Fruit fly (Drosophila melanogaster): Measurements from ENCODE around the gene CG7600.

Gene CG7600

DNA sequence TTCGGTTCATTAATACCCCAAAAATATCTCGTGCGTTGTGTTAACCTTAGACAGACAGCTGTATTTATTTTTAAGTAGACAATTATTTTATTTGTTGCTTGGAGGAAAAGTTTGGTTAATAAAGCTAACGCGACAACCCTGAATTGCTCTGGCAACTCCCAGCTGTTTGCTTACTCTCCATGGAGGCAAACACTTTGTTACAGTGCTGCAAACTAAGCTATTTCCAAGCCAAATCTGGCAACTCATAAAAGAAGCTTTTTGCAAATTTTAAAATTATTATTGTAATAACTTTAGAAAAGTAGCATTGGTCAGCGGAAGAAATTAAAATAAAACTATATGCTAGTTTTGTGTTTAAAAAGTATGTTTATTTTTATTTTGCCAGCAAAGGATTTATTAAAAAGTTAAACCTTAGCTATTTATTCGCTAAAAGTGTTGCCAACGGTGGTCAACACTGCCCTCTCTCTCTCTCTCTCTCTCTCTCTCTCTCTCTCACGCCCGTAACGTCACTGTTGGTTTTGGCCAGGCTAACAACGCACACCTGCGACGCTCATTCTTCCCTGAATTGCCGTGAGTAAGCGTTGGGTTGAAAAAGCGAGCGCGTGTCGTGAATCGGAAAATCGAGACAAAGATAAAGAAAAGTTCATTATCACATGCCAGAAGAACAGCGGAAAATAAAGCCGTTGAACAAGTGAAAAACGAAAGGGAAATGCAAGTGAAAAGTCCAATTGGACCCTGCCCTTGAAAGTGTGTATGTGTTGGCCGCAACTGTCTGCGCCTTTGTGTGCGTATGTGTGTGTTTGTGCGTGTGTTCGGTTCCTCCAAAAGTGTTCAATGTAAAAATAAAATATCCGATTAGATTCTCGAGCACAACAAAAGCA, 4.9 kb downstream of the CG7600 start (continued):
- peak in 1 of 2 experiments; percentile 36 for TF ChIP-seq Eip74EF (GFP tag; optimal IDR thresholded peaks at IDR 0.05)
- TF ChIP-seq CG9609 (GFP tag; optimal IDR thresholded peaks at IDR 0.05), result peak; percentile 86
- TF ChIP-seq NFAT (GFP tag; IDR thresholded peaks at IDR 0.05), result peak; percentile 94
- peak; percentile 91 for TF ChIP-seq Hsf (GFP tag; optimal IDR thresholded peaks at IDR 0.05)
- peak; percentile 84 for TF ChIP-seq CG13123 (GFP tag; optimal IDR thresholded peaks at IDR 0.05)
- no peak for TF ChIP-seq br (optimal IDR thresholded peaks at IDR 0.05)
- peak; percentile 85 for TF ChIP-seq CG9215 (GFP tag; IDR thresholded peaks at IDR 0.05)
- peak; percentile 73 for TF ChIP-seq hkb (optimal IDR thresholded peaks at IDR 0.05)
- TF ChIP-seq hkb (GFP tag; IDR thresholded peaks at IDR 0.05), result peak; percentile 96
- TF ChIP-seq jigr1 (GFP tag; IDR thresholded peaks at IDR 0.05), result peak; percentile 73; the same call in 2 of the 3 replicates
- peak; percentile 79 for TF ChIP-seq Oli (tag; optimal IDR thresholded peaks at IDR 0.05)
- TF ChIP-seq YL-1 (GFP tag; optimal IDR thresholded peaks at IDR 0.05), result peak; percentile 34
- TF ChIP-seq CG3163 (GFP tag; optimal IDR thresholded peaks at IDR 0.05), result peak; percentile 53
- TF ChIP-seq Dbx (GFP tag; IDR thresholded peaks at IDR 0.05), result peak; percentile 96
- no peak for TF ChIP-seq jing (GFP tag; optimal IDR thresholded peaks at IDR 0.05)
- TF ChIP-seq tup (GFP tag; optimal IDR thresholded peaks at IDR 0.05), result peak; percentile 82
- peak; percentile 50 for TF ChIP-seq CG1832 (GFP tag; optimal IDR thresholded peaks at IDR 0.05)
- TF ChIP-seq CG12104 (GFP tag; optimal IDR thresholded peaks at IDR 0.05), result peak; percentile 84
- TF ChIP-seq lov (optimal IDR thresholded peaks at IDR 0.05), result no peak
- TF ChIP-seq lov (GFP tag; IDR thresholded peaks at IDR 0.05), result peak; percentile 87
- peak; percentile 99 for TF ChIP-seq row (GFP tag; IDR thresholded peaks at IDR 0.05)
- peak; percentile 18; the same call in 1 of the 2 replicates for TF ChIP-seq Dip2 (GFP tag; IDR thresholded peaks at IDR 0.05)
- no peak for TF ChIP-seq BEAF-32 (GFP tag; optimal IDR thresholded peaks at IDR 0.05)
- TF ChIP-seq bbx (GFP tag; IDR thresholded peaks at IDR 0.05; ENCODE audit: partially characterized antibody), result no peak
- TF ChIP-seq Hr39 (optimal IDR thresholded peaks at IDR 0.05), result no peak
- peak; percentile 93 for TF ChIP-seq ci (GFP tag; IDR thresholded peaks at IDR 0.05)
- TF ChIP-seq Hr78 (GFP tag; optimal IDR thresholded peaks at IDR 0.05), result no peak
- TF ChIP-seq fd64A (GFP tag; optimal IDR thresholded peaks at IDR 0.05), result peak; percentile 77
- TF ChIP-seq Lhr (GFP tag; optimal IDR thresholded peaks at IDR 0.05), result peak; percentile 49
- peak; percentile 30 for TF ChIP-seq CG4282 (GFP tag; optimal IDR thresholded peaks at IDR 0.05)
- peak; percentile 88 for TF ChIP-seq Sox102F (GFP tag; optimal IDR thresholded peaks at IDR 0.05)
- TF ChIP-seq HLH54F (GFP tag; optimal IDR thresholded peaks at IDR 0.05), result peak; percentile 89
- TF ChIP-seq Dref (GFP tag; IDR thresholded peaks at IDR 0.05), result no peak
- TF ChIP-seq Sin3A (optimal IDR thresholded peaks at IDR 0.05), result peak; percentile 17
- no peak for TF ChIP-seq unc-4 (GFP tag; IDR thresholded peaks at IDR 0.05; ENCODE audit: partially characterized antibody)
- peak; percentile 86 for TF ChIP-seq CG18764 (GFP tag; optimal IDR thresholded peaks at IDR 0.05)
- peak; percentile 27 for TF ChIP-seq slou (GFP tag; optimal IDR thresholded peaks at IDR 0.05)
- TF ChIP-seq CG11085 (GFP tag; IDR thresholded peaks at IDR 0.05), result peak; percentile 90
- peak; percentile 69 for TF ChIP-seq CG2116 (GFP tag; optimal IDR thresholded peaks at IDR 0.05)
- TF ChIP-seq CG10274 (GFP tag; optimal IDR thresholded peaks at IDR 0.05), result peak; percentile 67
- TF ChIP-seq yki (optimal IDR thresholded peaks at IDR 0.05), result peak; percentile 59
- peak; percentile 64 for TF ChIP-seq Vsx1 (GFP tag; optimal IDR thresholded peaks at IDR 0.05)
- peak; percentile 40 for TF ChIP-seq CG17186 (GFP tag; optimal IDR thresholded peaks at IDR 0.05)
- peak; percentile 96 for TF ChIP-seq rib (GFP tag; IDR thresholded peaks at IDR 0.05)
- TF ChIP-seq CG10267 (tag; optimal IDR thresholded peaks at IDR 0.05), result peak; percentile 70
- TF ChIP-seq twi (tag; optimal IDR thresholded peaks at IDR 0.05), result peak; percentile 23
- peak; percentile 85 for TF ChIP-seq CG18619 (GFP tag; optimal IDR thresholded peaks at IDR 0.05)
- peak; percentile 58 for TF ChIP-seq nmo (GFP tag; optimal IDR thresholded peaks at IDR 0.05)
- peak; percentile 99 for TF ChIP-seq Med (GFP tag)
- TF ChIP-seq sc (optimal IDR thresholded peaks at IDR 0.05), result no peak
- peak; percentile 71 for TF ChIP-seq sc (GFP tag; optimal IDR thresholded peaks at IDR 0.05)
